Worm (Caenorhabditis elegans) whole organism, L4 larva: Measurements from ENCODE around the gene Y75B8A.63.
A peak's percentile ranks its signal among the peaks of the same experiment; 100 is the strongest.

Source experiments
- F44E2.7 ChIP-seq: fragments of 200-800 bp; sonication (Bioruptor generic); IDR thresholded peaks from 2 replicates; pipeline ENCODE4 v2.1.2; 2022; ENCODE audit warnings: missing genetic modification characterization, missing compliant biosample characterization
- T20F7.1 ChIP-seq: fragments of 200-800 bp; sonication (Bioruptor generic); optimal IDR thresholded peaks from 2 replicates; lab custom pipeline; 2018; ENCODE audit warnings: mild to moderate bottlenecking, missing genetic modification characterization, missing compliant biosample characterization
- T26A8.4 ChIP-seq: fragments of 200-800 bp; sonication (Bioruptor generic); IDR thresholded peaks from 2 replicates; pipeline ENCODE4 v1.3.6; 2022; ENCODE audit warnings: missing genetic modification characterization, missing compliant biosample characterization
- Y105C5A.15 ChIP-seq: fragments of 200-800 bp; sonication (Bioruptor generic); IDR thresholded peaks from 2 replicates; pipeline ENCODE4 v1.3.6; 2022; ENCODE audit warnings: missing genetic modification characterization, missing compliant biosample characterization
- Y48G9A.11 ChIP-seq: fragments of 200-800 bp; sonication (Bioruptor generic); IDR thresholded peaks from 2 replicates; pipeline ENCODE4 v1.3.6; 2022; ENCODE audit warnings: missing genetic modification reagents, missing genetic modification characterization, missing compliant biosample characterization
- Y5F2A.4 ChIP-seq: fragments of 200-800 bp; sonication (Bioruptor generic); optimal IDR thresholded peaks from 2 replicates; lab custom pipeline; 2018; ENCODE audit warnings: mild to moderate bottlenecking, missing genetic modification characterization, missing compliant biosample characterization
- Y75B8A.6 ChIP-seq: fragments of 200-800 bp; sonication (Bioruptor generic); IDR thresholded peaks from 2 replicates; pipeline ENCODE4 v1.3.6; 2022; ENCODE audit warnings: missing genetic modification reagents, missing genetic modification characterization, missing compliant biosample characterization
- ZK337.2 ChIP-seq: fragments of 200-800 bp; sonication (Bioruptor generic); IDR thresholded peaks from 2 replicates; pipeline ENCODE4 v1.3.6; 2022; ENCODE audit warnings: missing genetic modification reagents, missing genetic modification characterization, missing compliant biosample characterization
- ZK546.5 ChIP-seq, 2 experiments: sonication (generic microtip); optimal IDR thresholded peaks; 2 replicates each; lab custom pipeline; 2017; ENCODE audit warnings: missing biosample characterization in 2 of 2, missing genetic modification characterization in 2 of 2
- ama-1 ChIP-seq: fragments of 150-350 bp; optimal IDR thresholded peaks from 2 replicates; lab custom pipeline; 2014; ENCODE audit warnings: inconsistent platforms, mixed read lengths
- arid-1 ChIP-seq: fragments of 200-800 bp; sonication (Bioruptor generic); conservative IDR thresholded peaks from 2 replicates; pipeline ENCODE4 v1.3.6; 2022; ENCODE audit warnings: missing genetic modification reagents, missing genetic modification characterization, missing compliant biosample characterization
- attf-4 ChIP-seq: sonication (generic microtip); optimal IDR thresholded peaks from 3 replicates; lab custom pipeline; 2017; ENCODE audit warnings: missing biosample characterization, missing genetic modification characterization
- ceh-32 ChIP-seq: sonication (generic microtip); optimal IDR thresholded peaks from 2 replicates; lab custom pipeline; 2016; ENCODE audit warnings: mild to moderate bottlenecking, missing genetic modification characterization, missing compliant biosample characterization; ENCODE audit not compliant: poor library complexity
- ceh-44 ChIP-seq: fragments of 200-800 bp; sonication (Bioruptor generic); IDR thresholded peaks from 2 replicates; pipeline ENCODE4 v1.3.6; 2022; ENCODE audit warnings: missing genetic modification reagents, missing genetic modification characterization, missing compliant biosample characterization
- ces-1 ChIP-seq: fragments of 150-350 bp; sonication (generic microtip); optimal IDR thresholded peaks from 4 replicates; lab custom pipeline; 2014; ENCODE audit warnings: missing biosample characterization, missing genetic modification reagents, missing genetic modification characterization
- ctbp-1 ChIP-seq: fragments of 200-800 bp; sonication (Bioruptor generic); IDR thresholded peaks from 2 replicates; pipeline ENCODE4 v1.3.6; 2022; ENCODE audit warnings: missing genetic modification reagents, missing genetic modification characterization, missing compliant biosample characterization
- daf-16 ChIP-seq, 3 experiments: sonication (generic microtip); optimal IDR thresholded peaks; 2 replicates each; lab custom pipeline; 2016 to 2017; ENCODE audit warnings: missing genetic modification characterization in 3 of 3, missing genetic modification reagents in 3 of 3, mild to moderate bottlenecking in 2 of 3, missing compliant biosample characterization in 2 of 3, missing biosample characterization in 1 of 3, moderate library complexity in 1 of 3
- dmd-6 ChIP-seq: fragments of 200-800 bp; sonication (Bioruptor generic); IDR thresholded peaks from 2 replicates; pipeline ENCODE4 v1.3.6; 2022; ENCODE audit warnings: missing genetic modification reagents, missing genetic modification characterization, missing compliant biosample characterization
- dmd-8 ChIP-seq: fragments of 200-800 bp; sonication (Bioruptor generic); IDR thresholded peaks from 2 replicates; pipeline ENCODE4 v1.3.6; 2022; ENCODE audit warnings: missing genetic modification characterization, missing compliant biosample characterization
- dmd-9 ChIP-seq: fragments of 200-800 bp; sonication (Bioruptor generic); IDR thresholded peaks from 2 replicates; pipeline ENCODE4 v1.3.6; 2022; ENCODE audit warnings: missing genetic modification reagents, missing genetic modification characterization, missing compliant biosample characterization
- dve-1 ChIP-seq: sonication (generic microtip); optimal IDR thresholded peaks from 2 replicates; lab custom pipeline; 2017; ENCODE audit warnings: antibody characterized with exemption, mild to moderate bottlenecking, missing genetic modification characterization, missing compliant biosample characterization; ENCODE audit not compliant: insufficient read depth
- egl-27 ChIP-seq: sonication (generic microtip); optimal IDR thresholded peaks from 3 replicates; lab custom pipeline; 2017; ENCODE audit warnings: missing biosample characterization, missing genetic modification reagents, missing genetic modification characterization
- fkh-10 ChIP-seq: fragments of 150-350 bp; optimal IDR thresholded peaks from 2 replicates; lab custom pipeline; 2014; ENCODE audit warnings: missing biosample characterization, missing genetic modification reagents, missing genetic modification characterization
- gei-8 ChIP-seq: fragments of 200-800 bp; sonication (Bioruptor generic); optimal IDR thresholded peaks from 2 replicates; lab custom pipeline; 2018; ENCODE audit warnings: mild to moderate bottlenecking, missing genetic modification characterization, missing compliant biosample characterization
- hlh-30 ChIP-seq: sonication (generic microtip); optimal IDR thresholded peaks from 2 replicates; lab custom pipeline; 2017; ENCODE audit warnings: antibody characterized with exemption, mild to moderate bottlenecking, missing genetic modification characterization, missing compliant biosample characterization; ENCODE audit not compliant: insufficient read depth
- lim-7 ChIP-seq: fragments of 200-800 bp; sonication (Bioruptor generic); IDR thresholded peaks from 2 replicates; pipeline ENCODE4 v1.3.6; 2022; ENCODE audit warnings: missing genetic modification characterization, missing compliant biosample characterization
- lin-1 ChIP-seq: fragments of 200-800 bp; sonication (Bioruptor generic); IDR thresholded peaks from 2 replicates; pipeline ENCODE4 v1.3.6; 2022; ENCODE audit warnings: missing genetic modification reagents, missing genetic modification characterization, missing compliant biosample characterization
- lin-13 ChIP-seq: fragments of 150-350 bp; optimal IDR thresholded peaks from 2 replicates; lab custom pipeline; 2014; ENCODE audit warnings: missing biosample characterization, missing genetic modification reagents, missing genetic modification characterization
- lin-15B ChIP-seq: fragments of 150-350 bp; sonication (generic microtip); optimal IDR thresholded peaks from 3 replicates; lab custom pipeline; 2014; ENCODE audit warnings: missing biosample characterization, missing genetic modification characterization
- lir-3 ChIP-seq: sonication (generic microtip); optimal IDR thresholded peaks from 2 replicates; lab custom pipeline; 2016; ENCODE audit warnings: mild to moderate bottlenecking, missing genetic modification characterization, missing compliant biosample characterization
- lsy-2 ChIP-seq, 2 experiments: fragments of 150-350 bp in 1 of 2; sonication (generic microtip) in 1 of 2; optimal IDR thresholded peaks; 2 replicates each; lab custom pipeline; 2014 to 2017; ENCODE audit warnings: missing biosample characterization in 2 of 2, missing genetic modification characterization in 2 of 2
- madf-9 ChIP-seq: fragments of 200-800 bp; sonication (Bioruptor generic); conservative IDR thresholded peaks from 2 replicates; pipeline ENCODE4 v1.3.6; 2022; ENCODE audit warnings: missing genetic modification reagents, missing genetic modification characterization, missing compliant biosample characterization
- mep-1 ChIP-seq: fragments of 150-350 bp; sonication (generic microtip); optimal IDR thresholded peaks from 3 replicates; lab custom pipeline; 2014; ENCODE audit warnings: missing biosample characterization, missing genetic modification characterization
- mxl-2 ChIP-seq: fragments of 200-800 bp; sonication (Bioruptor generic); conservative IDR thresholded peaks from 2 replicates; pipeline ENCODE4 v1.3.6; 2022; ENCODE audit warnings: missing genetic modification reagents, missing genetic modification characterization, missing compliant biosample characterization
- nhr-11 ChIP-seq: fragments of 150-350 bp; optimal IDR thresholded peaks from 2 replicates; lab custom pipeline; 2014; ENCODE audit warnings: missing biosample characterization, missing genetic modification characterization
- nhr-25 ChIP-seq: sonication (generic microtip); optimal IDR thresholded peaks from 2 replicates; lab custom pipeline; 2017; ENCODE audit warnings: missing genetic modification characterization, mild to moderate bottlenecking, missing compliant biosample characterization, antibody characterized with exemption, moderate library complexity, borderline replicate concordance; ENCODE audit not compliant: insufficient read depth
- nhr-28 ChIP-seq: fragments of 150-350 bp; optimal IDR thresholded peaks from 2 replicates; lab custom pipeline; 2014; ENCODE audit warnings: missing biosample characterization, missing genetic modification characterization
- nhr-42 ChIP-seq: fragments of 200-800 bp; sonication (Bioruptor generic); IDR thresholded peaks from 2 replicates; pipeline ENCODE4 v1.3.6; 2022; ENCODE audit warnings: missing genetic modification characterization, missing compliant biosample characterization
- nhr-48 ChIP-seq: sonication (generic microtip); optimal IDR thresholded peaks from 2 replicates; lab custom pipeline; 2016; ENCODE audit warnings: mild to moderate bottlenecking, missing genetic modification characterization, missing compliant biosample characterization
- nhr-6 ChIP-seq: fragments of 150-350 bp; optimal IDR thresholded peaks from 2 replicates; lab custom pipeline; 2014; ENCODE audit warnings: missing biosample characterization, missing genetic modification characterization
- nhr-77 ChIP-seq: fragments of 150-350 bp; optimal IDR thresholded peaks from 2 replicates; lab custom pipeline; 2014; ENCODE audit warnings: missing biosample characterization, missing genetic modification characterization
- rbr-2 ChIP-seq: sonication (generic microtip); optimal IDR thresholded peaks from 2 replicates; lab custom pipeline; 2016; ENCODE audit warnings: missing genotype, missing genetic modification characterization, missing compliant biosample characterization
- saeg-2 ChIP-seq: fragments of 200-800 bp; sonication (Bioruptor generic); IDR thresholded peaks from 2 replicates; pipeline ENCODE4 v1.3.6; 2022; ENCODE audit warnings: missing genetic modification reagents, missing genetic modification characterization, missing compliant biosample characterization
- sdz-12 ChIP-seq: fragments of 200-800 bp; sonication (Bioruptor generic); optimal IDR thresholded peaks from 2 replicates; lab custom pipeline; 2018; ENCODE audit warnings: mild to moderate bottlenecking, missing genetic modification characterization, missing compliant biosample characterization
- snpc-1.2 ChIP-seq: fragments of 200-800 bp; sonication (Bioruptor generic); IDR thresholded peaks from 2 replicates; pipeline ENCODE4 v1.3.6; 2022; ENCODE audit warnings: missing genetic modification reagents, missing genetic modification characterization, missing compliant biosample characterization
- snpc-4 ChIP-seq: fragments of 150-350 bp; optimal IDR thresholded peaks from 2 replicates; lab custom pipeline; 2014; ENCODE audit warnings: missing biosample characterization, missing genetic modification characterization
- spr-1 ChIP-seq: sonication (generic microtip); optimal IDR thresholded peaks from 2 replicates; lab custom pipeline; 2016; ENCODE audit warnings: mild to moderate bottlenecking, missing genetic modification characterization, missing compliant biosample characterization
- spr-3 ChIP-seq: fragments of 200-800 bp; sonication (Bioruptor generic); optimal IDR thresholded peaks from 2 replicates; lab custom pipeline; 2018; ENCODE audit warnings: mild to moderate bottlenecking, missing genetic modification characterization, missing compliant biosample characterization
- zag-1 ChIP-seq: fragments of 150-350 bp; optimal IDR thresholded peaks from 2 replicates; lab custom pipeline; 2014; ENCODE audit warnings: missing biosample characterization, missing genetic modification characterization
- zip-11 ChIP-seq: fragments of 200-800 bp; sonication (Bioruptor generic); IDR thresholded peaks from 2 replicates; pipeline ENCODE4 v1.3.6; 2022; ENCODE audit warnings: missing genetic modification characterization, missing compliant biosample characterization
- ztf-7 ChIP-seq: fragments of 150-350 bp; optimal IDR thresholded peaks from 2 replicates; lab custom pipeline; 2014; ENCODE audit warnings: missing biosample characterization, missing genetic modification characterization

Gene Y75B8A.63

DNA sequence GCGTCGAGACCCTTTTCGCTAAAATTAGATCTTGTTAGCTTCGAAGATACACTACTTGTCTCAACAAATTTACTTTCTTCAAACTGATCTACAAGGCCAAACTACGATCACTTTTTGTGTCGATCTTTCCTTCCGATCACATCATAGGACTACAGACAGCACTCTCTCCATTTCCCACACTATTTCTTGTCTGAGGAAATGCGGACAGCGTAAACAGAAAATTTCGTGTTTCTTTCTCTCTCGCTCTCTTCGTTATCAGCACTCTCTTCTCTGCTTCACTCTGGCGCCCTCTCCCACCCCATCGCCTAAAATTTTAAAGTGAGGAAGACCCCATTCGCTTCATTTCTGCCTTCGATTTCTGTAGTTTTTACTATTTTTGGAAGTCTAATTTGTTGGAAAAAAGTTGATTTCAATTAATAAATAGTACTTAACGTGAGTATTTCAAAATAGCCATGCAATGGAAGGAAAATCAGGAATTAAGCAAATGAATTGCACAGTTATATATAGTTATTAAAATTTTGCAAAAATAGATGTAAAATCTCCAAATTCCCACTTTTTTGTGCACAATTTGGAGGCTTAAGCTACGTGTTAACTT is 7.8 kb downstream of the Y75B8A.63 start (continued):
- 0 out of 2 replicates have a peak, but pooled peaks have one; percentile 48 for TF ChIP-seq ctbp-1
- TF ChIP-seq ztf-7 (tag; lab: Kevin White, UChicago) = no peak
- TF ChIP-seq zip-11 (GFP tag; lab: Robert Waterston, UW) = no peak
- TF ChIP-seq spr-1 (tag; lab: Kevin White, UChicago) = no peak
- peak; percentile 62 for TF ChIP-seq rbr-2 (tag; lab: Kevin White, UChicago)
- TF ChIP-seq egl-27 (tag; lab: Kevin White, UChicago) = no peak
- TF ChIP-seq T26A8.4 = no peak
- TF ChIP-seq nhr-77 (tag; lab: Kevin White, UChicago) = peak; percentile 60
- no peak for TF ChIP-seq snpc-1.2 (GFP tag; lab: Robert Waterston, UW)
- no peak for TF ChIP-seq fkh-10
- no peak for TF ChIP-seq Y105C5A.15 (GFP tag; lab: Robert Waterston, UW)
- TF ChIP-seq lim-7 (GFP tag; lab: Robert Waterston, UW) = no peak
- peak in 1 of 2 experiments; percentile 65 for TF ChIP-seq lsy-2 (tag; optimal IDR thresholded peaks at IDR 0.05; lab: Kevin White, UChicago)
- TF ChIP-seq lir-3 = no peak
- TF ChIP-seq dve-1 (tag; lab: Kevin White, UChicago) = peak; percentile 87
- TF ChIP-seq attf-4 (tag; lab: Kevin White, UChicago) = no peak
- no peak for TF ChIP-seq lin-13
- TF ChIP-seq nhr-48 (tag; lab: Kevin White, UChicago) = peak; percentile 13
- no peak for TF ChIP-seq nhr-42 (GFP tag; lab: Robert Waterston, UW)
- no peak for TF ChIP-seq madf-9 (GFP tag; lab: Robert Waterston, UW)
- TF ChIP-seq mep-1 = peak; percentile 70
- TF ChIP-seq nhr-28 = peak; percentile 97
- TF ChIP-seq sdz-12 (GFP tag; lab: Kevin White, UChicago) = no peak
- TF ChIP-seq daf-16 (GFP tag; optimal IDR thresholded peaks at IDR 0.05; lab: Kevin White, UChicago) = peak in 1 of 2 experiments; percentile 24
- peak; percentile 98 for TF ChIP-seq daf-16 (tag; optimal IDR thresholded peaks at IDR 0.05; lab: Kevin White, UChicago)
- TF ChIP-seq zag-1 = no peak
- peak; percentile 72 for TF ChIP-seq nhr-11 (tag; lab: Kevin White, UChicago)
- TF ChIP-seq ceh-32 = no peak
- TF ChIP-seq Y75B8A.6 = no peak
- TF ChIP-seq dmd-9 (GFP tag; lab: Robert Waterston, UW) = no peak
- TF ChIP-seq nhr-6 = no peak
- TF ChIP-seq ceh-44 (GFP tag; lab: Robert Waterston, UW) = no peak
- no peak for TF ChIP-seq T20F7.1 (GFP tag; lab: Kevin White, UChicago)
- peak; percentile 61; the same call in 1 of the 2 replicates for TF ChIP-seq lin-1 (GFP tag; lab: Robert Waterston, UW)
- TF ChIP-seq ama-1 (lab: Kevin White, UChicago) = no peak
- TF ChIP-seq dmd-6 (GFP tag; lab: Robert Waterston, UW) = peak; percentile 83
- TF ChIP-seq dmd-8 (GFP tag; lab: Robert Waterston, UW) = no peak
- TF ChIP-seq nhr-25 (tag; lab: Kevin White, UChicago) = no peak
- TF ChIP-seq lin-15B (tag; lab: Kevin White, UChicago) = no peak
- TF ChIP-seq Y48G9A.11 (GFP tag; lab: Robert Waterston, UW) = no peak
- no peak for TF ChIP-seq ZK337.2 (GFP tag; lab: Robert Waterston, UW)
- no peak for TF ChIP-seq mxl-2 (GFP tag; lab: Robert Waterston, UW)
- TF ChIP-seq F44E2.7 (GFP tag; lab: Robert Waterston, UW) = no peak
- TF ChIP-seq Y5F2A.4 (GFP tag; lab: Kevin White, UChicago) = no peak
- no peak for TF ChIP-seq gei-8 (GFP tag; lab: Kevin White, UChicago)
- TF ChIP-seq hlh-30 (tag; lab: Kevin White, UChicago) = peak; percentile 89
- no peak for TF ChIP-seq saeg-2
- no peak for TF ChIP-seq arid-1 (GFP tag; lab: Robert Waterston, UW)
- TF ChIP-seq snpc-4 = no peak
- no peak for TF ChIP-seq ces-1 (GFP tag; lab: Kevin White, UChicago)
- no peak for TF ChIP-seq ZK546.5 (tag; optimal IDR thresholded peaks at IDR 0.05; lab: Kevin White, UChicago)
- no peak for TF ChIP-seq spr-3
